Worm (Caenorhabditis elegans) whole organism, early embryonic: ENCODE measurements around the gene twk-34.

Experiments used
- ama-1 ChIP-seq: fragments of 150-350 bp; optimal IDR thresholded peaks from 2 replicates; lab custom pipeline; 2014
- flt-1 ChIP-seq: fragments of 200-800 bp; sonication (Bioruptor generic); IDR thresholded peaks from 2 replicates; pipeline ENCODE4 v1.3.6; 2022; ENCODE audit warnings: missing genetic modification characterization, missing compliant biosample characterization
- hnd-1 ChIP-seq: sonication (generic microtip); optimal IDR thresholded peaks from 2 replicates; lab custom pipeline; 2016; ENCODE audit warnings: missing genetic modification characterization, missing compliant biosample characterization
- scrt-1 ChIP-seq: fragments of 200-800 bp; sonication (Bioruptor generic); IDR thresholded peaks from 2 replicates; pipeline ENCODE4 v1.3.6; 2022; ENCODE audit warnings: missing genetic modification characterization, missing compliant biosample characterization
- sea-1 ChIP-seq: fragments of 200-800 bp; sonication (Bioruptor generic); conservative IDR thresholded peaks from 2 replicates; pipeline ENCODE4 v1.3.6; 2022; ENCODE audit warnings: missing genetic modification characterization, missing compliant biosample characterization
- tbx-37 ChIP-seq: fragments of 200-800 bp; sonication (Bioruptor generic); conservative IDR thresholded peaks from 2 replicates; pipeline ENCODE4 v1.3.6; 2022; ENCODE audit warnings: missing genetic modification reagents, missing genetic modification characterization, missing compliant biosample characterization

- TF ChIP-seq hnd-1 (tag; lab: Kevin White, UChicago) (no peak), ama-1 (lab: Kevin White, UChicago) (no peak), sea-1 (GFP tag; lab: Robert Waterston, UW) (no peak), flt-1 (GFP tag; lab: Robert Waterston, UW) (no peak), tbx-37 (GFP tag; lab: Robert Waterston, UW) (no peak), scrt-1 (GFP tag; lab: Robert Waterston, UW) (no peak)
Measured at ce11 chrV:15752049-15752448, 47.3 kb downstream of the twk-34 start, which contains the start of gene str-43.
